Fruit fly (Drosophila melanogaster) whole organism, embryonic: ENCODE measurements around the gene dock.

Source experiments
- Bdp1 ChIP-seq: fragments of 200-800 bp; sonication (Bioruptor generic); optimal IDR thresholded peaks from 3 replicates; lab custom pipeline; 2016; ENCODE audit warnings: missing biosample characterization, missing genetic modification characterization
- Blimp-1 ChIP-seq: fragments of 200-800 bp; sonication (Bioruptor generic); optimal IDR thresholded peaks from 3 replicates; lab custom pipeline; 2018; ENCODE audit warnings: missing biosample characterization, missing genetic modification characterization, mild to moderate bottlenecking, moderate library complexity, missing genetic modification reagents
- BtbVII ChIP-seq: fragments of 200-800 bp; sonication (Bioruptor generic); optimal IDR thresholded peaks from 3 replicates; lab custom pipeline; 2017; ENCODE audit warnings: missing biosample characterization, mild to moderate bottlenecking, missing genetic modification characterization
- CG10366 ChIP-seq: fragments of 200-800 bp; sonication (Bioruptor generic); IDR thresholded peaks from 2 replicates; pipeline ENCODE4 v1.3.6; 2022; ENCODE audit warnings: missing biosample characterization, missing genetic modification characterization
- CG10959 ChIP-seq: fragments of 200-800 bp; sonication (Bioruptor generic); IDR thresholded peaks from 2 replicates; pipeline ENCODE4 v1.3.6; 2022; ENCODE audit warnings: missing biosample characterization, missing genetic modification characterization
- CG11696 ChIP-seq: fragments of 200-800 bp; sonication (Bioruptor generic); IDR thresholded peaks from 2 replicates; pipeline ENCODE4 v1.3.6; 2022; ENCODE audit warnings: missing biosample characterization, missing genetic modification characterization
- CG13296 ChIP-seq: fragments of 200-800 bp; sonication (Bioruptor generic); optimal IDR thresholded peaks from 3 replicates; lab custom pipeline; 2018; ENCODE audit warnings: missing biosample characterization, mild to moderate bottlenecking, missing genetic modification characterization
- CG13624 ChIP-seq: fragments of 200-800 bp; sonication (Bioruptor generic); optimal IDR thresholded peaks from 2 replicates; lab custom pipeline; 2016; ENCODE audit warnings: missing biosample characterization, missing genetic modification characterization
- CG1529 ChIP-seq: fragments of 200-800 bp; sonication (Bioruptor generic); optimal IDR thresholded peaks from 3 replicates; lab custom pipeline; 2018; ENCODE audit warnings: missing biosample characterization, missing genetic modification characterization
- CG15514 ChIP-seq: fragments of 200-800 bp; sonication (Bioruptor generic); optimal IDR thresholded peaks from 3 replicates; lab custom pipeline; 2017; ENCODE audit warnings: missing biosample characterization, missing genetic modification characterization, mild to moderate bottlenecking, moderate library complexity, missing genetic modification reagents
- CG1647 ChIP-seq: fragments of 200-800 bp; sonication (Bioruptor generic); optimal IDR thresholded peaks from 3 replicates; lab custom pipeline; 2016; ENCODE audit warnings: missing biosample characterization, missing genetic modification characterization
- CG17568 ChIP-seq: fragments of 200-800 bp; sonication (Bioruptor generic); optimal IDR thresholded peaks from 2 replicates; lab custom pipeline; 2018; ENCODE audit warnings: missing biosample characterization, mild to moderate bottlenecking, missing genetic modification characterization, moderate library complexity
- CG2116 ChIP-seq: fragments of 200-800 bp; sonication (Bioruptor generic); optimal IDR thresholded peaks from 3 replicates; lab custom pipeline; 2018; ENCODE audit warnings: missing biosample characterization, mild to moderate bottlenecking, missing genetic modification characterization
- CG3065 ChIP-seq: fragments of 200-800 bp; sonication (Bioruptor generic); optimal IDR thresholded peaks from 2 replicates; lab custom pipeline; 2016; ENCODE audit warnings: missing biosample characterization, missing genetic modification characterization
- CG3407 ChIP-seq: fragments of 200-800 bp; sonication (Bioruptor generic); optimal IDR thresholded peaks from 2 replicates; lab custom pipeline; 2018; ENCODE audit warnings: missing biosample characterization, mild to moderate bottlenecking, missing genetic modification characterization
- CG4424 ChIP-seq: fragments of 200-800 bp; sonication (Bioruptor generic); optimal IDR thresholded peaks from 3 replicates; lab custom pipeline; 2016; ENCODE audit warnings: missing biosample characterization, missing genetic modification characterization
- CG6272 ChIP-seq: fragments of 200-800 bp; sonication (Bioruptor generic); IDR thresholded peaks from 2 replicates; pipeline ENCODE4 v1.3.6; 2022; ENCODE audit warnings: missing biosample characterization, missing genetic modification characterization
- CG6654 ChIP-seq: fragments of 200-800 bp; sonication (Bioruptor generic); optimal IDR thresholded peaks from 2 replicates; lab custom pipeline; 2017; ENCODE audit warnings: missing biosample characterization, mild to moderate bottlenecking, missing genetic modification characterization
- CG6813 ChIP-seq: fragments of 200-800 bp; sonication (Bioruptor generic); optimal IDR thresholded peaks from 2 replicates; lab custom pipeline; 2017; ENCODE audit warnings: missing biosample characterization, missing genetic modification characterization, mild to moderate bottlenecking, moderate library complexity, missing genetic modification reagents
- CG7839 ChIP-seq: fragments of 200-800 bp; sonication (Bioruptor generic); optimal IDR thresholded peaks from 3 replicates; lab custom pipeline; 2018; ENCODE audit warnings: missing biosample characterization, mild to moderate bottlenecking, missing genetic modification characterization, moderate library complexity
- CG9437 ChIP-seq: fragments of 200-800 bp; sonication (Bioruptor generic); optimal IDR thresholded peaks from 2 replicates; lab custom pipeline; 2018; ENCODE audit warnings: missing biosample characterization, mild to moderate bottlenecking, missing genetic modification characterization
- CG9817 ChIP-seq: fragments of 200-800 bp; sonication (Bioruptor generic); optimal IDR thresholded peaks from 2 replicates; lab custom pipeline; 2018; ENCODE audit warnings: missing biosample characterization, mild to moderate bottlenecking, missing genetic modification characterization, moderate library complexity
- CG9932 ChIP-seq: fragments of 200-800 bp; sonication (Bioruptor generic); IDR thresholded peaks from 2 replicates; pipeline ENCODE4 v1.3.6; 2022; ENCODE audit warnings: missing biosample characterization, missing genetic modification characterization
- Deaf1 ChIP-seq: fragments of 200-800 bp; optimal IDR thresholded peaks from 3 replicates; lab custom pipeline; 2019; ENCODE audit warnings: missing biosample characterization, mild to moderate bottlenecking, missing genetic modification characterization, moderate library complexity
- ERR ChIP-seq: fragments of 200-800 bp; sonication (Bioruptor generic); optimal IDR thresholded peaks from 2 replicates; lab custom pipeline; 2016; ENCODE audit warnings: missing biosample characterization, missing genetic modification characterization
- Fer3 ChIP-seq: fragments of 200-800 bp; sonication (Bioruptor generic); optimal IDR thresholded peaks from 2 replicates; lab custom pipeline; 2018; ENCODE audit warnings: missing biosample characterization, mild to moderate bottlenecking, missing genetic modification characterization, moderate library complexity
- HLH4C ChIP-seq: fragments of 200-800 bp; sonication (Bioruptor generic); IDR thresholded peaks from 3 replicates; pipeline ENCODE4 v1.3.6; 2022; ENCODE audit warnings: missing biosample characterization, missing genetic modification characterization; ENCODE audit not compliant: partially characterized antibody
- HmgD ChIP-seq: fragments of 200-800 bp; sonication (Bioruptor generic); optimal IDR thresholded peaks from 3 replicates; lab custom pipeline; 2016; ENCODE audit warnings: missing biosample characterization, missing genetic modification characterization
- Hsf ChIP-seq: fragments of 200-800 bp; sonication (Bioruptor generic); optimal IDR thresholded peaks from 3 replicates; lab custom pipeline; 2016; ENCODE audit warnings: missing biosample characterization, missing genetic modification characterization
- NfI ChIP-seq: fragments of 200-800 bp; sonication (Bioruptor generic); optimal IDR thresholded peaks from 3 replicates; lab custom pipeline; 2018; ENCODE audit warnings: missing biosample characterization, mild to moderate bottlenecking, missing genetic modification characterization, moderate library complexity
- Oaz ChIP-seq: fragments of 200-800 bp; sonication (Bioruptor generic); IDR thresholded peaks from 2 replicates; pipeline ENCODE4 v1.3.6; 2022; ENCODE audit warnings: missing biosample characterization, missing genetic modification characterization
- Oli ChIP-seq: fragments of 200-800 bp; sonication (Bioruptor generic); optimal IDR thresholded peaks from 2 replicates; lab custom pipeline; 2018; ENCODE audit warnings: missing biosample characterization, mild to moderate bottlenecking, missing genetic modification characterization, moderate library complexity
- Optix ChIP-seq: fragments of 200-800 bp; sonication (Bioruptor generic); IDR thresholded peaks from 3 replicates; pipeline ENCODE4 v1.3.6; 2022; ENCODE audit warnings: missing biosample characterization, missing genetic modification characterization
- Ptx1 ChIP-seq: fragments of 200-800 bp; sonication (Bioruptor generic); IDR thresholded peaks from 2 replicates; pipeline ENCODE4 v1.3.6; 2022; ENCODE audit warnings: missing biosample characterization, missing genetic modification characterization
- Sin3A ChIP-seq: fragments of >200 bp; optimal IDR thresholded peaks from 2 replicates; lab custom pipeline; 2018
- bab2 ChIP-seq: fragments of 200-800 bp; sonication (Bioruptor generic); optimal IDR thresholded peaks from 2 replicates; lab custom pipeline; 2016; ENCODE audit warnings: missing biosample characterization, missing genetic modification characterization
- bowl ChIP-seq: fragments of 200-800 bp; sonication (Bioruptor generic); IDR thresholded peaks from 2 replicates; pipeline ENCODE4 v1.3.6; 2022; ENCODE audit warnings: missing biosample characterization, missing genetic modification characterization
- cwo ChIP-seq: fragments of 200-800 bp; sonication (Bioruptor generic); optimal IDR thresholded peaks from 3 replicates; lab custom pipeline; 2017; ENCODE audit warnings: missing biosample characterization, missing genetic modification characterization, mild to moderate bottlenecking, moderate library complexity, missing genetic modification reagents
- eve ChIP-seq, 2 experiments: fragments of >200 bp; optimal IDR thresholded peaks; 2 replicates each; lab custom pipeline; 2017; ENCODE audit warnings: missing biosample characterization in 2 of 2, missing genetic modification characterization in 2 of 2
- fd102C ChIP-seq: fragments of 200-800 bp; sonication (Bioruptor generic); optimal IDR thresholded peaks from 2 replicates; lab custom pipeline; 2018; ENCODE audit warnings: missing biosample characterization, mild to moderate bottlenecking, missing genetic modification characterization, moderate library complexity
- hkb ChIP-seq, 2 experiments: fragments of 200-800 bp in 1 of 2; fragments of >200 bp in 1 of 2; sonication (Bioruptor generic) in 1 of 2; IDR thresholded peaks in 1 of 2; optimal IDR thresholded peaks in 1 of 2; 2 replicates each; pipeline versions ENCODE4 v1.3.6 to Lab custom; 2017 to 2022; ENCODE audit warnings: missing biosample characterization in 1 of 2, missing genetic modification characterization in 1 of 2
- jigr1 ChIP-seq: fragments of 200-800 bp; sonication (Bioruptor generic); IDR thresholded peaks from 3 replicates; pipeline ENCODE4 v1.3.6; 2022; ENCODE audit warnings: missing biosample characterization, missing genetic modification characterization
- lmd ChIP-seq: fragments of 200-800 bp; sonication (Bioruptor generic); IDR thresholded peaks from 2 replicates; pipeline ENCODE4 v1.3.6; 2022; ENCODE audit warnings: missing biosample characterization, missing genetic modification characterization
- onecut ChIP-seq: fragments of 200-800 bp; sonication (Bioruptor generic); IDR thresholded peaks from 2 replicates; pipeline ENCODE4 v1.3.6; 2022; ENCODE audit warnings: missing biosample characterization, missing genetic modification characterization
- otp ChIP-seq: fragments of 200-800 bp; sonication (Bioruptor generic); IDR thresholded peaks from 3 replicates; pipeline ENCODE4, ENCODE4 v1.3.6; 2022; ENCODE audit warnings: missing biosample characterization, missing genetic modification characterization
- p53 ChIP-seq: fragments of 200-800 bp; sonication (Bioruptor generic); optimal IDR thresholded peaks from 2 replicates; lab custom pipeline; 2016; ENCODE audit warnings: missing biosample characterization, missing genetic modification characterization
- peb ChIP-seq: fragments of 200-800 bp; sonication (Bioruptor generic); IDR thresholded peaks from 2 replicates; pipeline ENCODE4 v1.3.6; 2022; ENCODE audit warnings: missing biosample characterization, missing genetic modification characterization
- prd ChIP-seq, 3 experiments: fragments of >200 bp in 2 of 3; fragments of 200-800 bp in 1 of 3; sonication (Bioruptor generic) in 1 of 3; optimal IDR thresholded peaks in 2 of 3; IDR thresholded peaks in 1 of 3; 2 replicates in 2 of 3; 3 replicates in 1 of 3; pipeline versions ENCODE4 v1.3.6 to Lab custom; 2017 to 2022; ENCODE audit warnings: missing biosample characterization in 1 of 3, missing genetic modification characterization in 1 of 3
- schlank ChIP-seq: fragments of 200-800 bp; sonication (Bioruptor generic); optimal IDR thresholded peaks from 2 replicates; lab custom pipeline; 2018; ENCODE audit warnings: missing biosample characterization, mild to moderate bottlenecking, missing genetic modification characterization
- unpg ChIP-seq: fragments of 200-800 bp; sonication (Bioruptor generic); optimal IDR thresholded peaks from 3 replicates; lab custom pipeline; 2018; ENCODE audit warnings: missing biosample characterization, mild to moderate bottlenecking, missing genetic modification characterization, moderate library complexity

Gene dock

dm6 chr2L:865851-866250, 40.1 kb downstream of the dock start (continued):
- TF ChIP-seq onecut: peak; percentile 93
- peak; percentile 89 for TF ChIP-seq jigr1 (GFP tag; lab: Robert Waterston, UW)
- TF ChIP-seq CG15514 (GFP tag; lab: Kevin White, UChicago): peak; percentile 85
- TF ChIP-seq Ptx1 (GFP tag; lab: Robert Waterston, UW): peak; percentile 96
- peak; percentile 97 for TF ChIP-seq CG4424 (GFP tag; lab: Kevin White, UChicago)
- peak; percentile 96 for TF ChIP-seq Fer3 (tag; lab: Kevin White, UChicago)
- peak; percentile 88 for TF ChIP-seq peb (GFP tag; lab: Robert Waterston, UW)
- TF ChIP-seq cwo: peak; percentile 93
- peak; percentile 95 for TF ChIP-seq Blimp-1
- peak; percentile 95 for TF ChIP-seq CG17568 (GFP tag; lab: Kevin White, UChicago)
- peak; percentile 94 for TF ChIP-seq CG13296 (GFP tag; lab: Kevin White, UChicago)
- TF ChIP-seq CG6813 (GFP tag; lab: Kevin White, UChicago): peak; percentile 96
- peak; percentile 96 for TF ChIP-seq CG10366 (GFP tag; lab: Robert Waterston, UW)
- TF ChIP-seq Oaz (GFP tag; lab: Robert Waterston, UW): peak; percentile 93
- peak; percentile 7 for TF ChIP-seq hkb (optimal IDR thresholded peaks at IDR 0.05; lab: Kevin White, UChicago)
- peak; percentile 97 for TF ChIP-seq hkb (GFP tag; IDR thresholded peaks at IDR 0.05; lab: Robert Waterston, UW)
- TF ChIP-seq Optix: peak; percentile 95
- no peak for TF ChIP-seq prd (optimal IDR thresholded peaks at IDR 0.05; lab: Kevin White, UChicago)
- TF ChIP-seq prd (GFP tag; IDR thresholded peaks at IDR 0.05; lab: Robert Waterston, UW): peak; percentile 97
- TF ChIP-seq CG3407 (GFP tag; lab: Kevin White, UChicago): peak; percentile 95
- peak; percentile 86 for TF ChIP-seq CG3065
- TF ChIP-seq Deaf1: peak; percentile 76
- peak; percentile 66 for TF ChIP-seq HmgD (GFP tag; lab: Kevin White, UChicago)
- TF ChIP-seq Hsf (GFP tag; lab: Kevin White, UChicago): peak; percentile 96
- TF ChIP-seq CG10959 (GFP tag; lab: Robert Waterston, UW): peak; percentile 91
- TF ChIP-seq p53: peak; percentile 68
- peak; percentile 77 for TF ChIP-seq CG6654 (GFP tag; lab: Kevin White, UChicago)
- peak; percentile 92 for TF ChIP-seq CG6272 (GFP tag; lab: Robert Waterston, UW)
- peak; percentile 92 for TF ChIP-seq schlank
- TF ChIP-seq ERR (GFP tag; lab: Kevin White, UChicago): peak; percentile 94
- peak; percentile 96 for TF ChIP-seq Oli (tag; lab: Kevin White, UChicago)
- TF ChIP-seq CG13624 (GFP tag; lab: Kevin White, UChicago): peak; percentile 94
- peak; percentile 97 for TF ChIP-seq unpg (GFP tag; lab: Kevin White, UChicago)
- peak; percentile 96 for TF ChIP-seq bab2 (GFP tag; lab: Kevin White, UChicago)
- TF ChIP-seq fd102C (GFP tag; lab: Kevin White, UChicago): peak; percentile 92
- peak; percentile 93 for TF ChIP-seq BtbVII
- TF ChIP-seq CG1529 (GFP tag; lab: Kevin White, UChicago): peak; percentile 93
- peak; percentile 74 for TF ChIP-seq CG2116
- TF ChIP-seq otp (GFP tag; lab: Robert Waterston, UW): peak; percentile 98
- TF ChIP-seq HLH4C (GFP tag; lab: Robert Waterston, UW): no peak
- TF ChIP-seq CG9817 (tag; lab: Kevin White, UChicago): peak; percentile 97
- TF ChIP-seq Sin3A (lab: Kevin White, UChicago): no peak
- TF ChIP-seq Bdp1 (GFP tag; lab: Kevin White, UChicago): peak; percentile 86
- TF ChIP-seq lmd (GFP tag; lab: Robert Waterston, UW): peak; percentile 96
- TF ChIP-seq CG1647 (GFP tag; lab: Kevin White, UChicago): peak; percentile 96
- TF ChIP-seq bowl (GFP tag; lab: Robert Waterston, UW): peak; percentile 92
- TF ChIP-seq NfI (GFP tag; lab: Kevin White, UChicago): peak; percentile 93
- TF ChIP-seq CG11696 (GFP tag; lab: Robert Waterston, UW): peak; percentile 80
- peak in 1 of 2 experiments; percentile 85 for TF ChIP-seq eve (GFP tag; optimal IDR thresholded peaks at IDR 0.05; lab: Kevin White, UChicago)
- TF ChIP-seq CG9437: peak; percentile 89
- TF ChIP-seq CG7839: peak; percentile 97
- peak; percentile 95 for TF ChIP-seq CG9932 (GFP tag; lab: Robert Waterston, UW)
